Fruit fly (Drosophila melanogaster) Kc167 (cell line): Measurements from ENCODE around the gene CG34273.

Source experiments
- Myc ChIP-seq: fragments of >200 bp; optimal IDR thresholded peaks from 2 replicates; lab custom pipeline; 2017; ENCODE audit warnings: missing external identifiers
- psq ChIP-seq: fragments of >200 bp; optimal IDR thresholded peaks from 2 replicates; lab custom pipeline; 2017; ENCODE audit warnings: missing external identifiers
- ttk ChIP-seq: sonication (Bioruptor generic); optimal IDR thresholded peaks from 2 replicates; lab custom pipeline; 2017; ENCODE audit warnings: missing external identifiers

DNA sequence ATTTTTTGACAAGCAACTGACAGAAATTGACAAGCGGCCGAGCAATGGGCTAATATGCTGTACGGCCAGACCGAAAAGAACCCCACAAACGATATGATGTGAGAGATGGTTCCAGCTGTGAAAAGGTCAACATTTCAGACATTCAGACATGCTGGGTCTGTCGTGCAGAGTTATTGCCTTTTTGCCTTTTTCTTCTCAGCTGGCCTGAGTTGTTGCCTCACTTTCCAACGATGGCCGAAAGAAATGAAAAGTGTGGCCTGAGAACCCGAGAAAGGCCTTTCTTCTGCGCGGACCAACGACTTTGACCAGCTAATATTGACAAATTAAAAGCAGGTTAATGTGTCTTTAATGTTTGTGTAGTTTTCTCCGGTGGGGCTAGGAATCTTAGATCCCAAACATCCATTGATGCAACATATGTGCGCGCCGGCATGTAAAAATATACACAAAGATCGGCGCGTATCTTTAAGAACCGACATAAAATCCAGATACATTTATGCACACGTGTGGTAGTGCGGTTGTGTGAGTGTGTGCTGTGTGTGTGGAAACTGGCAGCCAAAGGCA, 38.9 kb upstream of the CG34273 start:
- TF ChIP-seq Myc (lab: Kevin White, UChicago) (no peak), ttk (lab: Kevin White, UChicago) (no peak), psq (lab: Kevin White, UChicago) (no peak)
